Fruit fly (Drosophila melanogaster) whole organism, adult: ENCODE measurements around the gene Polr1E.

ENCODE experiments used
- CG12768 ChIP-seq: fragments of 200-800 bp; sonication (Bioruptor generic); optimal IDR thresholded peaks from 2 replicates; lab custom pipeline; 2017; ENCODE audit warnings: missing biosample characterization, missing genetic modification characterization, mild to moderate bottlenecking, moderate library complexity, missing genetic modification reagents
- CG14711 ChIP-seq: fragments of 200-800 bp; sonication (Bioruptor generic); optimal IDR thresholded peaks from 2 replicates; lab custom pipeline; 2018; ENCODE audit warnings: missing biosample characterization, mild to moderate bottlenecking, missing genetic modification characterization, moderate library complexity
- CG7101 ChIP-seq: fragments of 200-800 bp; sonication (Bioruptor generic); optimal IDR thresholded peaks from 2 replicates; lab custom pipeline; 2018; ENCODE audit warnings: missing biosample characterization, mild to moderate bottlenecking, missing genetic modification characterization, moderate library complexity
- Clk ChIP-seq: fragments of 200-800 bp; sonication (Bioruptor generic); optimal IDR thresholded peaks from 2 replicates; lab custom pipeline; 2017; ENCODE audit warnings: missing biosample characterization, missing genetic modification characterization
- Hr96 ChIP-seq: fragments of 200-800 bp; sonication (Bioruptor generic); optimal IDR thresholded peaks from 2 replicates; lab custom pipeline; 2016; ENCODE audit warnings: missing biosample characterization, missing genetic modification characterization
- cic ChIP-seq: fragments of 200-800 bp; sonication (Bioruptor generic); optimal IDR thresholded peaks from 2 replicates; lab custom pipeline; 2017; ENCODE audit warnings: missing biosample characterization, mild to moderate bottlenecking, missing genetic modification characterization, moderate library complexity
- kay ChIP-seq: fragments of 200-800 bp; sonication (Bioruptor generic); peaks from one replicate; lab custom pipeline; 2016; ENCODE audit warnings: missing biosample characterization, missing genetic modification characterization, borderline replicate concordance
- pad ChIP-seq: fragments of 200-800 bp; sonication (Bioruptor generic); optimal IDR thresholded peaks from 3 replicates; lab custom pipeline; 2017; ENCODE audit warnings: missing biosample characterization, missing genetic modification characterization, mild to moderate bottlenecking, moderate library complexity, missing genetic modification reagents
- tj ChIP-seq: fragments of 200-800 bp; sonication (Bioruptor generic); optimal IDR thresholded peaks from 3 replicates; lab custom pipeline; 2017; ENCODE audit warnings: missing biosample characterization, mild to moderate bottlenecking, missing genetic modification characterization, moderate library complexity
- toe ChIP-seq: fragments of 200-800 bp; sonication (Bioruptor generic); optimal IDR thresholded peaks from 2 replicates; lab custom pipeline; 2016; ENCODE audit warnings: missing biosample characterization, missing genetic modification characterization

DNA sequence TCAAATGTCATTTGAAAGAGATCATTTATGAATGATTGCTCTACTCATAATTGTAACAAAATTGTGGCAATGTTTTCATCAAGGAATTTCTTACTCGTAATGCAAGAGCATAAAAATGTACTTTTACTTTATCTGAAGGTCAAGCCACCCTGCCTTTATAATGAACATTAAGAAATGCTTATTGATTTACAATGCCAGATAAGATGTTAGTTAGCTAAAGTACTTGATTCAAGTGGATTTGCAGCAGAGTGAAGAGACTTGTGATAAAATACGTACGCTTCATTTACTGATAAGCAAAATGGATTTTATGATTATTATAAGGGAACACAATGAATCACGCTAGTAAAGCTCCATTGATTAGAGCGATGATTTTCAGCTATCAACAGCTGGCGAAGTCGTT, 9.7 kb downstream of the Polr1E start:
- TF ChIP-seq Clk (GFP tag; lab: Kevin White, UChicago) (no peak), tj (no peak), CG12768 (GFP tag; lab: Kevin White, UChicago) (no peak), toe (no peak), CG14711 (tag; lab: Kevin White, UChicago) (no peak), cic (GFP tag; lab: Kevin White, UChicago) (peak; percentile 48), Hr96 (GFP tag; lab: Kevin White, UChicago) (no peak), CG7101 (no peak), kay (GFP tag; lab: Kevin White, UChicago) (no peak), pad (GFP tag; lab: Kevin White, UChicago) (no peak)
